Worm (Caenorhabditis elegans) whole organism, early embryonic: ENCODE measurements around the gene srsx-27.

Experiments
- B0310.2 ChIP-seq: sonication (generic microtip); optimal IDR thresholded peaks from 2 replicates; lab custom pipeline; 2016; ENCODE audit warnings: mild to moderate bottlenecking, missing genetic modification characterization, missing compliant biosample characterization
- F13C5.2 ChIP-seq: sonication (generic microtip); optimal IDR thresholded peaks from 2 replicates; lab custom pipeline; 2017; ENCODE audit warnings: mild to moderate bottlenecking, missing genetic modification characterization, inconsistent platforms, missing compliant biosample characterization
- aly-1 ChIP-seq: sonication (generic microtip); optimal IDR thresholded peaks from 2 replicates; lab custom pipeline; 2016; ENCODE audit warnings: missing genetic modification characterization, missing compliant biosample characterization
- ama-1 ChIP-seq: fragments of 150-350 bp; optimal IDR thresholded peaks from 2 replicates; lab custom pipeline; 2014
- ceh-13 ChIP-seq: fragments of 200-800 bp; sonication (Bioruptor generic); optimal IDR thresholded peaks from 2 replicates; lab custom pipeline; 2018; ENCODE audit warnings: mild to moderate bottlenecking, missing genetic modification characterization, missing compliant biosample characterization
- ceh-36 ChIP-seq: sonication (generic microtip); optimal IDR thresholded peaks from 2 replicates; lab custom pipeline; 2016; ENCODE audit warnings: missing genetic modification characterization, inconsistent platforms, missing compliant biosample characterization
- ets-7 ChIP-seq: sonication (generic microtip); optimal IDR thresholded peaks from 2 replicates; lab custom pipeline; 2016; ENCODE audit warnings: missing genotype, missing genetic modification characterization, missing compliant biosample characterization
- flt-1 ChIP-seq: fragments of 200-800 bp; sonication (Bioruptor generic); IDR thresholded peaks from 2 replicates; pipeline ENCODE4 v1.3.6; 2022; ENCODE audit warnings: missing genetic modification characterization, missing compliant biosample characterization
- hmbx-1 ChIP-seq: sonication (generic microtip); optimal IDR thresholded peaks from 2 replicates; lab custom pipeline; 2016; ENCODE audit warnings: mild to moderate bottlenecking, missing genetic modification characterization, missing compliant biosample characterization
- hmg-4 ChIP-seq: fragments of 200-800 bp; sonication (Bioruptor generic); optimal IDR thresholded peaks from 2 replicates; lab custom pipeline; 2018; ENCODE audit warnings: mild to moderate bottlenecking, missing genetic modification characterization, missing compliant biosample characterization
- hnd-1 ChIP-seq: sonication (generic microtip); optimal IDR thresholded peaks from 2 replicates; lab custom pipeline; 2016; ENCODE audit warnings: missing genetic modification characterization, missing compliant biosample characterization
- pes-1 ChIP-seq: fragments of 200-800 bp; sonication (Bioruptor generic); IDR thresholded peaks from 2 replicates; pipeline ENCODE4 v1.3.6; 2022; ENCODE audit warnings: missing genetic modification reagents, missing genetic modification characterization, missing compliant biosample characterization
- scrt-1 ChIP-seq: fragments of 200-800 bp; sonication (Bioruptor generic); IDR thresholded peaks from 2 replicates; pipeline ENCODE4 v1.3.6; 2022; ENCODE audit warnings: missing genetic modification characterization, missing compliant biosample characterization
- sea-1 ChIP-seq: fragments of 200-800 bp; sonication (Bioruptor generic); conservative IDR thresholded peaks from 2 replicates; pipeline ENCODE4 v1.3.6; 2022; ENCODE audit warnings: missing genetic modification characterization, missing compliant biosample characterization
- tbx-11 ChIP-seq: fragments of 200-800 bp; sonication (Bioruptor generic); IDR thresholded peaks from 2 replicates; pipeline ENCODE4 v1.3.6; 2022; ENCODE audit warnings: missing genetic modification characterization, missing compliant biosample characterization
- tbx-37 ChIP-seq: fragments of 200-800 bp; sonication (Bioruptor generic); conservative IDR thresholded peaks from 2 replicates; pipeline ENCODE4 v1.3.6; 2022; ENCODE audit warnings: missing genetic modification reagents, missing genetic modification characterization, missing compliant biosample characterization
- tra-4 ChIP-seq: sonication (generic microtip); optimal IDR thresholded peaks from 2 replicates; lab custom pipeline; 2017; ENCODE audit warnings: missing genetic modification characterization, missing compliant biosample characterization

Gene srsx-27

ce11 chrV:10149728-10150127 lies at the start of gene srsx-27:
Gene srsx-27, plus strand, starts transcription at chrV:10150028.
- no peak for TF ChIP-seq F13C5.2 (tag; lab: Kevin White, UChicago)
- TF ChIP-seq scrt-1 (GFP tag; lab: Robert Waterston, UW): no peak
- no peak for TF ChIP-seq pes-1 (GFP tag; lab: Robert Waterston, UW)
- no peak for TF ChIP-seq flt-1
- no peak for TF ChIP-seq B0310.2
- TF ChIP-seq hmg-4 (GFP tag; lab: Kevin White, UChicago): no peak
- TF ChIP-seq aly-1 (tag; lab: Kevin White, UChicago): no peak
- TF ChIP-seq hmbx-1 (tag; lab: Kevin White, UChicago): no peak
- TF ChIP-seq tbx-37 (GFP tag; lab: Robert Waterston, UW): no peak
- TF ChIP-seq ceh-36 (tag; lab: Kevin White, UChicago): no peak
- no peak for TF ChIP-seq tra-4
- TF ChIP-seq sea-1: no peak
- TF ChIP-seq hnd-1 (tag; lab: Kevin White, UChicago): no peak
- TF ChIP-seq ets-7: no peak

- TF ChIP-seq scrt-1 (GFP tag; lab: Robert Waterston, UW): no peak
- no peak for TF ChIP-seq B0310.2
- TF ChIP-seq ceh-36 (tag; lab: Kevin White, UChicago): no peak
- TF ChIP-seq sea-1: no peak
- TF ChIP-seq flt-1: no peak
Observed at ce11 chrV:10101916-10102315, 47.9 kb upstream of the srsx-27 start, which contains the start of gene C08B6.14. Gene C08B6.14, minus strand, starts transcription at chrV:10102016.

- TF ChIP-seq B0310.2 (no peak), ceh-13 (GFP tag; lab: Kevin White, UChicago) (no peak), flt-1 (no peak), ceh-36 (tag; lab: Kevin White, UChicago) (no peak), hmg-4 (GFP tag; lab: Kevin White, UChicago) (no peak), hmbx-1 (tag; lab: Kevin White, UChicago) (no peak), tbx-11 (GFP tag; lab: Robert Waterston, UW) (no peak), tbx-37 (GFP tag; lab: Robert Waterston, UW) (no peak)
Observed at ce11 chrV:10103811-10104210, 46.0 kb upstream of the srsx-27 start.

ce11 chrV:10104785-10105310 lies 45.0 kb upstream of the srsx-27 start, which contains the start of gene ugt-17:
Gene ugt-17, minus strand, starts transcription at chrV:10104964.
- TF ChIP-seq scrt-1 (GFP tag; lab: Robert Waterston, UW) (no peak), B0310.2 (no peak), aly-1 (tag; lab: Kevin White, UChicago) (no peak), tbx-37 (GFP tag; lab: Robert Waterston, UW) (no peak), ceh-36 (tag; lab: Kevin White, UChicago) (no peak), hmbx-1 (tag; lab: Kevin White, UChicago) (no peak), hnd-1 (tag; lab: Kevin White, UChicago) (no peak), hmg-4 (GFP tag; lab: Kevin White, UChicago) (no peak), flt-1 (no peak), ceh-13 (GFP tag; lab: Kevin White, UChicago) (no peak), tra-4 (no peak), tbx-11 (GFP tag; lab: Robert Waterston, UW) (no peak), ama-1 (lab: Kevin White, UChicago) (no peak), sea-1 (no peak)

ce11 chrV:10105412-10105811 lies 44.4 kb upstream of the srsx-27 start, which contains the start of gene C08B6.2:
Gene C08B6.2, plus strand, starts transcription at chrV:10105712.
- TF ChIP-seq B0310.2: no peak
- TF ChIP-seq aly-1 (tag; lab: Kevin White, UChicago): no peak
- no peak for TF ChIP-seq tbx-37 (GFP tag; lab: Robert Waterston, UW)
- TF ChIP-seq scrt-1 (GFP tag; lab: Robert Waterston, UW): no peak
- TF ChIP-seq hmg-4 (GFP tag; lab: Kevin White, UChicago): no peak
- TF ChIP-seq tra-4: no peak
- TF ChIP-seq F13C5.2 (tag; lab: Kevin White, UChicago): no peak

- no peak for TF ChIP-seq tbx-11 (GFP tag; lab: Robert Waterston, UW)
- no peak for TF ChIP-seq sea-1
- no peak for TF ChIP-seq scrt-1 (GFP tag; lab: Robert Waterston, UW)
- no peak for TF ChIP-seq ceh-36 (tag; lab: Kevin White, UChicago)
- no peak for TF ChIP-seq pes-1 (GFP tag; lab: Robert Waterston, UW)
- no peak for TF ChIP-seq flt-1
- no peak for TF ChIP-seq ceh-13 (GFP tag; lab: Kevin White, UChicago)
- no peak for TF ChIP-seq ets-7
- no peak for TF ChIP-seq hnd-1 (tag; lab: Kevin White, UChicago)
- no peak for TF ChIP-seq F13C5.2 (tag; lab: Kevin White, UChicago)
- no peak for TF ChIP-seq ama-1 (lab: Kevin White, UChicago)
- no peak for TF ChIP-seq tbx-37 (GFP tag; lab: Robert Waterston, UW)
- no peak for TF ChIP-seq hmg-4 (GFP tag; lab: Kevin White, UChicago)
- TF ChIP-seq tra-4: no peak
- no peak for TF ChIP-seq B0310.2
- no peak for TF ChIP-seq aly-1 (tag; lab: Kevin White, UChicago)
- no peak for TF ChIP-seq hmbx-1 (tag; lab: Kevin White, UChicago)
Observed at ce11 chrV:10107309-10107708, 42.5 kb upstream of the srsx-27 start, which contains the start of gene C08B6.11. Gene C08B6.11, plus strand, starts transcription at chrV:10107609.

ce11 chrV:10111129-10111528 lies 38.7 kb upstream of the srsx-27 start:
- no peak for TF ChIP-seq ama-1 (lab: Kevin White, UChicago)
- TF ChIP-seq tbx-37 (GFP tag; lab: Robert Waterston, UW): no peak
- TF ChIP-seq pes-1 (GFP tag; lab: Robert Waterston, UW): no peak
- TF ChIP-seq ceh-13 (GFP tag; lab: Kevin White, UChicago): no peak
- no peak for TF ChIP-seq flt-1
- TF ChIP-seq B0310.2: no peak
- no peak for TF ChIP-seq hmbx-1 (tag; lab: Kevin White, UChicago)
- no peak for TF ChIP-seq scrt-1 (GFP tag; lab: Robert Waterston, UW)
- no peak for TF ChIP-seq tbx-11 (GFP tag; lab: Robert Waterston, UW)
- no peak for TF ChIP-seq ets-7
- TF ChIP-seq aly-1 (tag; lab: Kevin White, UChicago): no peak
